Worm (Caenorhabditis elegans) whole organism, young adult: ENCODE results near the gene vps-16.

ENCODE experiments used
- B0019.2 ChIP-seq: fragments of 200-800 bp; sonication (Bioruptor generic); conservative IDR thresholded peaks from 2 replicates; pipeline ENCODE4 v1.3.6; 2022; ENCODE audit warnings: missing genetic modification reagents, missing genetic modification characterization, missing compliant biosample characterization
- F10E7.11 ChIP-seq: sonication (generic microtip); optimal IDR thresholded peaks from 2 replicates; lab custom pipeline; 2017; ENCODE audit warnings: mild to moderate bottlenecking, missing genetic modification characterization, moderate library complexity, missing compliant biosample characterization
- F23B12.7 ChIP-seq: sonication (generic microtip); optimal IDR thresholded peaks from 2 replicates; lab custom pipeline; 2017; ENCODE audit warnings: missing genetic modification characterization, mild to moderate bottlenecking, missing compliant biosample characterization, antibody characterized with exemption, moderate library complexity; ENCODE audit not compliant: insufficient read depth
- F49E8.2 ChIP-seq: sonication (generic microtip); optimal IDR thresholded peaks from 3 replicates; lab custom pipeline; 2017; ENCODE audit warnings: missing genetic modification characterization, mild to moderate bottlenecking, missing compliant biosample characterization, antibody characterized with exemption, moderate library complexity; ENCODE audit not compliant: insufficient read depth
- F52B5.7 ChIP-seq: sonication (generic microtip); optimal IDR thresholded peaks from 2 replicates; lab custom pipeline; 2016; ENCODE audit warnings: mild to moderate bottlenecking, missing genetic modification characterization, missing compliant biosample characterization
- F57A8.1 ChIP-seq: fragments of 200-800 bp; sonication (Bioruptor generic); optimal IDR thresholded peaks from 2 replicates; lab custom pipeline; 2018; ENCODE audit warnings: mild to moderate bottlenecking, missing genetic modification characterization, moderate library complexity, missing compliant biosample characterization
- Y79H2A.3 ChIP-seq: fragments of 200-800 bp; sonication (Bioruptor generic); conservative IDR thresholded peaks from 2 replicates; pipeline ENCODE4 v1.3.6; 2022; ENCODE audit warnings: missing genetic modification reagents, missing genetic modification characterization, missing compliant biosample characterization
- Y95B8A.8 ChIP-seq: fragments of 200-800 bp; sonication (Bioruptor generic); IDR thresholded peaks from 2 replicates; pipeline ENCODE4 v1.3.6; 2022; ENCODE audit warnings: missing genetic modification reagents, missing genetic modification characterization, missing compliant biosample characterization
- aptf-2 ChIP-seq: fragments of 200-800 bp; sonication (Bioruptor generic); conservative IDR thresholded peaks from 2 replicates; pipeline ENCODE4 v1.3.6; 2022; ENCODE audit warnings: missing genetic modification reagents, missing genetic modification characterization, missing compliant biosample characterization
- athp-1 ChIP-seq: sonication (generic microtip); optimal IDR thresholded peaks from 2 replicates; lab custom pipeline; 2017; ENCODE audit warnings: mild to moderate bottlenecking, missing genetic modification characterization, missing compliant biosample characterization
- attf-6 ChIP-seq: fragments of 200-800 bp; sonication (Bioruptor generic); IDR thresholded peaks from 2 replicates; pipeline ENCODE4 v1.3.6; 2022; ENCODE audit warnings: missing genetic modification reagents, missing genetic modification characterization, missing compliant biosample characterization
- bed-1 ChIP-seq: fragments of 200-800 bp; sonication (Bioruptor generic); IDR thresholded peaks from 2 replicates; pipeline ENCODE4 v1.3.6; 2022; ENCODE audit warnings: missing genetic modification reagents, missing genetic modification characterization, missing compliant biosample characterization
- bed-2 ChIP-seq: fragments of 200-800 bp; sonication (Bioruptor generic); IDR thresholded peaks from 2 replicates; pipeline ENCODE4 v1.3.6; 2022; ENCODE audit warnings: missing genetic modification reagents, missing genetic modification characterization, missing compliant biosample characterization
- cebp-1 ChIP-seq, 2 experiments: fragments of 200-800 bp in 1 of 2; sonication (Bioruptor generic) in 1 of 2; sonication (generic microtip) in 1 of 2; IDR thresholded peaks in 1 of 2; optimal IDR thresholded peaks in 1 of 2; 2 replicates each; pipeline versions ENCODE4 v1.3.6 to Lab custom; 2017 to 2022; ENCODE audit warnings: missing compliant biosample characterization in 2 of 2, missing genetic modification characterization in 2 of 2, mild to moderate bottlenecking in 1 of 2, missing genetic modification reagents in 1 of 2, moderate library complexity in 1 of 2
- ceh-100 ChIP-seq: fragments of 200-800 bp; sonication (Bioruptor generic); IDR thresholded peaks from 2 replicates; pipeline ENCODE4 v1.3.6; 2022; ENCODE audit warnings: missing genetic modification reagents, missing genetic modification characterization, missing compliant biosample characterization
- ceh-79 ChIP-seq: sonication (generic microtip); optimal IDR thresholded peaks from 2 replicates; lab custom pipeline; 2017; ENCODE audit warnings: mild to moderate bottlenecking, missing genetic modification characterization, missing compliant biosample characterization
- chd-7 ChIP-seq: sonication (generic microtip); optimal IDR thresholded peaks from 2 replicates; lab custom pipeline; 2016; ENCODE audit warnings: mild to moderate bottlenecking, missing genetic modification characterization, moderate library complexity, missing compliant biosample characterization
- die-1 ChIP-seq: sonication (generic microtip); optimal IDR thresholded peaks from 2 replicates; lab custom pipeline; 2016; ENCODE audit warnings: missing genotype, mild to moderate bottlenecking, missing genetic modification characterization, missing compliant biosample characterization
- efl-1 ChIP-seq: fragments of 150-350 bp; optimal IDR thresholded peaks from 2 replicates; lab custom pipeline; 2014; ENCODE audit warnings: missing biosample characterization, missing genetic modification reagents, missing genetic modification characterization
- egl-18 ChIP-seq: fragments of 200-800 bp; sonication (Bioruptor generic); IDR thresholded peaks from 2 replicates; pipeline ENCODE4 v1.3.6; 2022; ENCODE audit warnings: missing genetic modification reagents, missing genetic modification characterization, missing compliant biosample characterization
- ekl-4 ChIP-seq: fragments of 200-800 bp; sonication (Bioruptor generic); IDR thresholded peaks from 2 replicates; pipeline ENCODE4 v1.3.6; 2022; ENCODE audit warnings: missing genetic modification reagents, missing genetic modification characterization, missing compliant biosample characterization
- fkh-3 ChIP-seq: sonication (generic microtip); optimal IDR thresholded peaks from 2 replicates; lab custom pipeline; 2016; ENCODE audit warnings: mild to moderate bottlenecking, missing genetic modification characterization, missing compliant biosample characterization
- hsf-1 ChIP-seq: fragments of 200-800 bp; sonication (Bioruptor generic); IDR thresholded peaks from 2 replicates; pipeline ENCODE4 v1.3.6; 2022; ENCODE audit warnings: missing genetic modification reagents, missing genetic modification characterization, missing compliant biosample characterization
- lag-1 ChIP-seq: fragments of 200-800 bp; sonication (Bioruptor generic); IDR thresholded peaks from 2 replicates; pipeline ENCODE4 v1.3.6; 2022; ENCODE audit warnings: missing genetic modification reagents, missing genetic modification characterization, missing compliant biosample characterization
- lin-26 ChIP-seq: fragments of 200-800 bp; sonication (Bioruptor generic); IDR thresholded peaks from 2 replicates; pipeline ENCODE4 v1.3.6; 2022; ENCODE audit warnings: missing genetic modification reagents, missing genetic modification characterization, missing compliant biosample characterization
- lin-35 ChIP-seq, 3 experiments: fragments of 150-350 bp in 2 of 3; sonication (generic microtip) in 1 of 3; optimal IDR thresholded peaks; 2 replicates each; lab custom pipeline; 2014 to 2018; ENCODE audit warnings: missing biosample characterization in 3 of 3, missing genetic modification characterization in 3 of 3, missing genetic modification reagents in 3 of 3
- lin-54 ChIP-seq: fragments of 200-800 bp; sonication (Bioruptor generic); optimal IDR thresholded peaks from 2 replicates; lab custom pipeline; 2018; ENCODE audit warnings: mild to moderate bottlenecking, missing genetic modification characterization, missing compliant biosample characterization
- lsy-27 ChIP-seq: sonication (generic microtip); optimal IDR thresholded peaks from 2 replicates; lab custom pipeline; 2017; ENCODE audit warnings: missing genetic modification characterization, mild to moderate bottlenecking, missing compliant biosample characterization, antibody characterized with exemption, missing genotype, borderline replicate concordance; ENCODE audit not compliant: insufficient read depth
- madf-3 ChIP-seq: fragments of 200-800 bp; sonication (Bioruptor generic); IDR thresholded peaks from 2 replicates; pipeline ENCODE4 v1.3.6; 2022; ENCODE audit warnings: missing genetic modification reagents, missing genetic modification characterization, missing compliant biosample characterization
- nfyb-1 ChIP-seq: fragments of 200-800 bp; sonication (Bioruptor generic); IDR thresholded peaks from 2 replicates; pipeline ENCODE4 v1.3.6; 2022; ENCODE audit warnings: missing genetic modification reagents, missing genetic modification characterization, missing compliant biosample characterization
- nhr-120 ChIP-seq: fragments of 200-800 bp; sonication (Bioruptor generic); IDR thresholded peaks from 2 replicates; pipeline ENCODE4 v1.3.6; 2022; ENCODE audit warnings: missing genetic modification characterization, missing compliant biosample characterization
- nhr-179 ChIP-seq: sonication (generic microtip); optimal IDR thresholded peaks from 2 replicates; lab custom pipeline; 2016; ENCODE audit warnings: mild to moderate bottlenecking, missing genetic modification characterization, missing compliant biosample characterization
- repo-1 ChIP-seq: sonication (generic microtip); optimal IDR thresholded peaks from 2 replicates; lab custom pipeline; 2017; ENCODE audit warnings: mild to moderate bottlenecking, missing genetic modification characterization, missing compliant biosample characterization
- snpc-1.3 ChIP-seq: sonication (generic microtip); optimal IDR thresholded peaks from 2 replicates; lab custom pipeline; 2017; ENCODE audit warnings: missing genetic modification characterization, mild to moderate bottlenecking, missing compliant biosample characterization, antibody characterized with exemption, moderate library complexity, missing genotype, missing genetic modification reagents; ENCODE audit not compliant: insufficient read depth
- snpc-3.4 ChIP-seq: sonication (generic microtip); optimal IDR thresholded peaks from 2 replicates; lab custom pipeline; 2017; ENCODE audit warnings: missing genetic modification characterization, mild to moderate bottlenecking, missing compliant biosample characterization, antibody characterized with exemption, moderate library complexity, missing genotype, missing genetic modification reagents
- snpc-4 ChIP-seq, 5 experiments: fragments of 150-350 bp in 1 of 5; sonication (generic microtip) in 4 of 5; optimal IDR thresholded peaks; 2 replicates each; lab custom pipeline; 2014 to 2018; ENCODE audit warnings: missing genetic modification characterization in 5 of 5, missing biosample characterization in 3 of 5, antibody characterized with exemption in 2 of 5, mild to moderate bottlenecking in 2 of 5, missing compliant biosample characterization in 2 of 5, missing genotype in 2 of 5, moderate library complexity in 2 of 5, missing genetic modification reagents in 1 of 5
- tbp1 ChIP-seq: fragments of 200-800 bp; sonication (Bioruptor generic); optimal IDR thresholded peaks from 2 replicates; lab custom pipeline; 2018; ENCODE audit warnings: mild to moderate bottlenecking, missing genetic modification characterization, missing compliant biosample characterization
- tlf-1 ChIP-seq: fragments of 200-800 bp; sonication (Bioruptor generic); optimal IDR thresholded peaks from 2 replicates; lab custom pipeline; 2018; ENCODE audit warnings: mild to moderate bottlenecking, missing genetic modification characterization, missing compliant biosample characterization
- unc-130 ChIP-seq: sonication (generic microtip); optimal IDR thresholded peaks from 2 replicates; lab custom pipeline; 2016; ENCODE audit warnings: missing genetic modification reagents, missing genetic modification characterization, missing compliant biosample characterization
- zfh-2 ChIP-seq: fragments of 200-800 bp; sonication (Bioruptor generic); conservative IDR thresholded peaks from 2 replicates; pipeline ENCODE4 v1.3.6; 2022; ENCODE audit warnings: missing genetic modification reagents, missing genetic modification characterization, missing compliant biosample characterization
- zim-3 ChIP-seq: sonication (generic microtip); optimal IDR thresholded peaks from 2 replicates; lab custom pipeline; 2017; ENCODE audit warnings: mild to moderate bottlenecking, missing genetic modification characterization, moderate library complexity, missing compliant biosample characterization
- ztf-26 ChIP-seq: sonication (generic microtip); optimal IDR thresholded peaks from 2 replicates; lab custom pipeline; 2017; ENCODE audit warnings: missing genetic modification characterization, missing compliant biosample characterization
- ztf-6 ChIP-seq: fragments of 200-800 bp; sonication (Bioruptor generic); IDR thresholded peaks from 2 replicates; pipeline ENCODE4 v1.3.6; 2022; ENCODE audit warnings: missing genetic modification reagents, missing genetic modification characterization, missing compliant biosample characterization

The vps-16 gene

ce11 chrIII:6462610-6463009 is 29.6 kb downstream of the vps-16 start, which contains the start of gene T26A5.8 (continued):
- peak; percentile 75 for TF ChIP-seq athp-1 (tag; lab: Kevin White, UChicago)
- TF ChIP-seq ceh-79 (tag; lab: Kevin White, UChicago): no peak
- 0 out of 2 replicates have a peak, but pooled peaks have one; percentile 22 for TF ChIP-seq zfh-2
- no peak for TF ChIP-seq B0019.2
- peak; percentile 41; the same call in 1 of the 2 replicates for TF ChIP-seq ceh-100 (GFP tag; lab: Robert Waterston, UW)
- TF ChIP-seq unc-130 (GFP tag; lab: Kevin White, UChicago): peak; percentile 22
- TF ChIP-seq lin-35 (GFP tag; optimal IDR thresholded peaks at IDR 0.05; lab: Kevin White, UChicago): no peak
- TF ChIP-seq nhr-179: no peak
- TF ChIP-seq snpc-3.4 (tag; lab: Kevin White, UChicago): peak; percentile 73
- peak; percentile 51 for TF ChIP-seq die-1
- peak; percentile 50 for TF ChIP-seq zim-3 (tag; lab: Kevin White, UChicago)
- TF ChIP-seq ztf-26 (tag; lab: Kevin White, UChicago): peak; percentile 13
- TF ChIP-seq egl-18 (GFP tag; lab: Robert Waterston, UW): 0 out of 2 replicates have a peak, but pooled peaks have one; percentile 42
- 0 out of 2 replicates have a peak, but pooled peaks have one; percentile 45 for TF ChIP-seq Y79H2A.3
- no peak for TF ChIP-seq efl-1 (GFP tag; lab: Kevin White, UChicago)
- peak; percentile 41 for TF ChIP-seq snpc-1.3 (tag; lab: Kevin White, UChicago)
- 0 out of 2 replicates have a peak, but pooled peaks have one; percentile 12 for TF ChIP-seq Y95B8A.8 (GFP tag; lab: Robert Waterston, UW)
- peak; percentile 68 for TF ChIP-seq F10E7.11 (tag; lab: Kevin White, UChicago)
- peak; percentile 73 for TF ChIP-seq F52B5.7 (tag; lab: Kevin White, UChicago)
- TF ChIP-seq madf-3 (GFP tag; lab: Robert Waterston, UW): peak; percentile 74; the same call in 1 of the 2 replicates
- peak; percentile 63 for TF ChIP-seq lin-54
- peak; percentile 31; the same call in 1 of the 2 replicates for TF ChIP-seq attf-6 (GFP tag; lab: Robert Waterston, UW)
- no peak for TF ChIP-seq snpc-4 (GFP tag; optimal IDR thresholded peaks at IDR 0.05; lab: Kevin White, UChicago)
- peak in 2 of 4 experiments; percentile 10 to 19 for TF ChIP-seq snpc-4 (tag; optimal IDR thresholded peaks at IDR 0.05; lab: Kevin White, UChicago)
- TF ChIP-seq bed-1 (GFP tag; lab: Robert Waterston, UW): no peak
- 0 out of 2 replicates have a peak, but pooled peaks have one; percentile 56 for TF ChIP-seq lin-26 (GFP tag; lab: Robert Waterston, UW)
- peak; percentile 56 for TF ChIP-seq nfyb-1
- no peak for TF ChIP-seq cebp-1 (GFP tag; IDR thresholded peaks at IDR 0.05; lab: Robert Waterston, UW)
- peak; percentile 26 for TF ChIP-seq cebp-1 (tag; optimal IDR thresholded peaks at IDR 0.05; lab: Kevin White, UChicago)
- peak; percentile 5 for TF ChIP-seq chd-7 (tag; lab: Kevin White, UChicago)
- TF ChIP-seq ekl-4 (GFP tag; lab: Robert Waterston, UW): peak; percentile 88
- TF ChIP-seq ztf-6: no peak
- no peak for TF ChIP-seq lag-1 (GFP tag; lab: Robert Waterston, UW)
- peak; percentile 51 for TF ChIP-seq F49E8.2 (tag; lab: Kevin White, UChicago)
- TF ChIP-seq hsf-1: peak; percentile 73
- TF ChIP-seq bed-2: no peak
- peak; percentile 44 for TF ChIP-seq repo-1 (tag; lab: Kevin White, UChicago)
- peak; percentile 23 for TF ChIP-seq tbp1 (GFP tag; lab: Kevin White, UChicago)
- TF ChIP-seq tlf-1 (GFP tag; lab: Kevin White, UChicago): peak; percentile 11
- no peak for TF ChIP-seq F23B12.7 (tag; lab: Kevin White, UChicago)
- TF ChIP-seq lsy-27: no peak
- no peak for TF ChIP-seq aptf-2
- TF ChIP-seq F57A8.1: no peak
- 0 out of 2 replicates have a peak, but pooled peaks have one; percentile 22 for TF ChIP-seq nhr-120
- TF ChIP-seq fkh-3: no peak
